Fruit fly (Drosophila melanogaster) whole organism, embryonic: ENCODE results near the gene side-III.

Experiments used
- CG10979 ChIP-seq: fragments of 200-800 bp; sonication (Bioruptor generic); optimal IDR thresholded peaks from 2 replicates; lab custom pipeline; 2018; ENCODE audit warnings: missing biosample characterization, mild to moderate bottlenecking, missing genetic modification characterization, moderate library complexity
- CG12155 ChIP-seq: fragments of 200-800 bp; sonication (Bioruptor generic); optimal IDR thresholded peaks from 3 replicates; lab custom pipeline; 2016; ENCODE audit warnings: missing biosample characterization, missing genetic modification characterization
- CG13624 ChIP-seq: fragments of 200-800 bp; sonication (Bioruptor generic); optimal IDR thresholded peaks from 2 replicates; lab custom pipeline; 2016; ENCODE audit warnings: missing biosample characterization, missing genetic modification characterization
- CG14014 ChIP-seq: fragments of 200-800 bp; sonication (Bioruptor generic); IDR thresholded peaks from 2 replicates; pipeline ENCODE4 v1.3.6; 2022; ENCODE audit warnings: missing biosample characterization, missing genetic modification characterization
- CG17829 ChIP-seq: fragments of 200-800 bp; optimal IDR thresholded peaks from 2 replicates; lab custom pipeline; 2019; ENCODE audit warnings: missing biosample characterization, mild to moderate bottlenecking, missing genetic modification characterization, moderate library complexity
- CG18599 ChIP-seq: fragments of 200-800 bp; sonication (Bioruptor generic); optimal IDR thresholded peaks from 3 replicates; lab custom pipeline; 2017; ENCODE audit warnings: missing biosample characterization, missing genetic modification characterization, mild to moderate bottlenecking, moderate library complexity, missing genetic modification reagents
- CG3163 ChIP-seq: fragments of 200-800 bp; sonication (Bioruptor generic); optimal IDR thresholded peaks from 3 replicates; lab custom pipeline; 2016; ENCODE audit warnings: missing biosample characterization, missing genetic modification characterization
- CG33557 ChIP-seq: fragments of 200-800 bp; sonication (Bioruptor generic); optimal IDR thresholded peaks from 2 replicates; lab custom pipeline; 2019; ENCODE audit warnings: missing biosample characterization, mild to moderate bottlenecking, missing genetic modification characterization, moderate library complexity
- CG3407 ChIP-seq: fragments of 200-800 bp; sonication (Bioruptor generic); optimal IDR thresholded peaks from 2 replicates; lab custom pipeline; 2018; ENCODE audit warnings: missing biosample characterization, mild to moderate bottlenecking, missing genetic modification characterization
- CG34376 ChIP-seq: fragments of 200-800 bp; sonication (Bioruptor generic); optimal IDR thresholded peaks from 2 replicates; lab custom pipeline; 2018; ENCODE audit warnings: missing biosample characterization, mild to moderate bottlenecking, missing genetic modification characterization
- CG3847 ChIP-seq: fragments of 200-800 bp; sonication (Bioruptor generic); IDR thresholded peaks from 2 replicates; pipeline ENCODE4 v1.3.6; 2022; ENCODE audit warnings: missing biosample characterization, missing genetic modification characterization
- CG4424 ChIP-seq: fragments of 200-800 bp; sonication (Bioruptor generic); optimal IDR thresholded peaks from 3 replicates; lab custom pipeline; 2016; ENCODE audit warnings: missing biosample characterization, missing genetic modification characterization
- CG4854 ChIP-seq: fragments of 200-800 bp; sonication (Bioruptor generic); optimal IDR thresholded peaks from 2 replicates; lab custom pipeline; 2016; ENCODE audit warnings: missing biosample characterization, missing genetic modification characterization, inconsistent platforms
- CG7556 ChIP-seq: fragments of 200-800 bp; sonication (Bioruptor generic); optimal IDR thresholded peaks from 2 replicates; lab custom pipeline; 2017; ENCODE audit warnings: missing biosample characterization, mild to moderate bottlenecking, missing genetic modification characterization
- CG7786 ChIP-seq: fragments of 200-800 bp; sonication (Bioruptor generic); optimal IDR thresholded peaks from 2 replicates; lab custom pipeline; 2016; ENCODE audit warnings: missing biosample characterization, missing genetic modification characterization
- CG9817 ChIP-seq: fragments of 200-800 bp; sonication (Bioruptor generic); optimal IDR thresholded peaks from 2 replicates; lab custom pipeline; 2018; ENCODE audit warnings: missing biosample characterization, mild to moderate bottlenecking, missing genetic modification characterization, moderate library complexity
- Dad ChIP-seq: fragments of 200-800 bp; sonication (Bioruptor generic); optimal IDR thresholded peaks from 3 replicates; lab custom pipeline; 2016; ENCODE audit warnings: missing biosample characterization, missing genetic modification characterization
- Dfd ChIP-seq, 2 experiments: fragments of >200 bp; optimal IDR thresholded peaks; 2 replicates each; lab custom pipeline; 2017; ENCODE audit warnings: missing biosample characterization in 2 of 2, missing genetic modification characterization in 2 of 2
- Dip3 ChIP-seq: fragments of 200-800 bp; sonication (Bioruptor generic); optimal IDR thresholded peaks from 3 replicates; lab custom pipeline; 2016; ENCODE audit warnings: missing biosample characterization, missing genetic modification characterization
- Drgx ChIP-seq: fragments of 200-800 bp; sonication (Bioruptor generic); IDR thresholded peaks from 2 replicates; pipeline ENCODE4 v1.3.6; 2022; ENCODE audit warnings: missing biosample characterization, missing genetic modification characterization
- HLH54F ChIP-seq: fragments of 200-800 bp; sonication (Bioruptor generic); optimal IDR thresholded peaks from 3 replicates; lab custom pipeline; 2016; ENCODE audit warnings: missing biosample characterization, missing genetic modification characterization
- HmgD ChIP-seq: fragments of 200-800 bp; sonication (Bioruptor generic); optimal IDR thresholded peaks from 3 replicates; lab custom pipeline; 2016; ENCODE audit warnings: missing biosample characterization, missing genetic modification characterization
- MBD-R2 ChIP-seq: fragments of 200-800 bp; sonication (Bioruptor generic); IDR thresholded peaks from 2 replicates; pipeline ENCODE4 v1.3.6; 2022; ENCODE audit warnings: missing biosample characterization, missing genetic modification characterization
- Max ChIP-seq: fragments of 200-800 bp; sonication (Bioruptor generic); optimal IDR thresholded peaks from 2 replicates; lab custom pipeline; 2016; ENCODE audit warnings: missing biosample characterization, mild to moderate bottlenecking, missing genetic modification characterization
- Med ChIP-seq: fragments of 200-800 bp; sonication (Bioruptor generic); peaks from one replicate; lab custom pipeline; 2016; ENCODE audit warnings: missing biosample characterization, missing genetic modification characterization, mild to moderate bottlenecking, inconsistent platforms, moderate library complexity
- Neu2 ChIP-seq: fragments of 200-800 bp; sonication (Bioruptor generic); optimal IDR thresholded peaks from 3 replicates; lab custom pipeline; 2016; ENCODE audit warnings: missing biosample characterization, missing genetic modification characterization, borderline replicate concordance
- Ptx1 ChIP-seq: fragments of 200-800 bp; sonication (Bioruptor generic); IDR thresholded peaks from 2 replicates; pipeline ENCODE4 v1.3.6; 2022; ENCODE audit warnings: missing biosample characterization, missing genetic modification characterization
- Xbp1 ChIP-seq: fragments of 200-800 bp; sonication (Bioruptor generic); optimal IDR thresholded peaks from 3 replicates; lab custom pipeline; 2016; ENCODE audit warnings: missing biosample characterization, mild to moderate bottlenecking, missing genetic modification characterization
- bab2 ChIP-seq: fragments of 200-800 bp; sonication (Bioruptor generic); optimal IDR thresholded peaks from 2 replicates; lab custom pipeline; 2016; ENCODE audit warnings: missing biosample characterization, missing genetic modification characterization
- bcd ChIP-seq: fragments of 200-800 bp; sonication (Bioruptor generic); optimal IDR thresholded peaks from 2 replicates; lab custom pipeline; 2017; ENCODE audit warnings: missing biosample characterization, mild to moderate bottlenecking, missing genetic modification characterization
- chinmo ChIP-seq: fragments of 200-800 bp; sonication (Bioruptor generic); IDR thresholded peaks from 4 replicates; pipeline ENCODE4 v1.3.6; 2022; ENCODE audit warnings: missing biosample characterization, missing genetic modification characterization; ENCODE audit not compliant: partially characterized antibody
- chm ChIP-seq: fragments of 200-800 bp; sonication (Bioruptor generic); IDR thresholded peaks from 2 replicates; pipeline ENCODE4 v1.3.6; 2022; ENCODE audit warnings: missing biosample characterization, missing genetic modification characterization
- dati ChIP-seq: fragments of 200-800 bp; sonication (Bioruptor generic); IDR thresholded peaks from 2 replicates; pipeline ENCODE4 v1.3.6; 2022; ENCODE audit warnings: missing biosample characterization, missing genetic modification characterization
- emc ChIP-seq: fragments of 200-800 bp; sonication (Bioruptor generic); optimal IDR thresholded peaks from 2 replicates; lab custom pipeline; 2016; ENCODE audit warnings: missing biosample characterization, missing genetic modification characterization
- ftz-f1 ChIP-seq: fragments of 200-800 bp; sonication (Bioruptor generic); optimal IDR thresholded peaks from 2 replicates; lab custom pipeline; 2016; ENCODE audit warnings: missing biosample characterization, missing genetic modification characterization
- her ChIP-seq: fragments of 200-800 bp; sonication (Bioruptor generic); optimal IDR thresholded peaks from 2 replicates; lab custom pipeline; 2016; ENCODE audit warnings: missing biosample characterization, missing genetic modification characterization
- hkb ChIP-seq, 2 experiments: fragments of 200-800 bp in 1 of 2; fragments of >200 bp in 1 of 2; sonication (Bioruptor generic) in 1 of 2; IDR thresholded peaks in 1 of 2; optimal IDR thresholded peaks in 1 of 2; 2 replicates each; pipeline versions ENCODE4 v1.3.6 to Lab custom; 2017 to 2022; ENCODE audit warnings: missing biosample characterization in 1 of 2, missing genetic modification characterization in 1 of 2
- ind ChIP-seq: fragments of 200-800 bp; sonication (Bioruptor generic); optimal IDR thresholded peaks from 3 replicates; lab custom pipeline; 2016; ENCODE audit warnings: missing biosample characterization, missing genetic modification characterization
- jing ChIP-seq: fragments of 200-800 bp; sonication (Bioruptor generic); optimal IDR thresholded peaks from 2 replicates; lab custom pipeline; 2018; ENCODE audit warnings: missing biosample characterization, mild to moderate bottlenecking, missing genetic modification characterization
- knrl ChIP-seq: fragments of 200-800 bp; sonication (Bioruptor generic); IDR thresholded peaks from 3 replicates; pipeline ENCODE4 v1.3.6; 2022; ENCODE audit warnings: missing biosample characterization, missing genetic modification characterization; ENCODE audit not compliant: partially characterized antibody
- lilli ChIP-seq: fragments of 200-800 bp; sonication (Bioruptor generic); optimal IDR thresholded peaks from 3 replicates; lab custom pipeline; 2016; ENCODE audit warnings: missing biosample characterization, missing genetic modification characterization
- mam ChIP-seq: fragments of 200-800 bp; sonication (Bioruptor generic); optimal IDR thresholded peaks from 3 replicates; lab custom pipeline; 2016; ENCODE audit warnings: missing biosample characterization, missing genetic modification characterization
- otp ChIP-seq: fragments of 200-800 bp; sonication (Bioruptor generic); IDR thresholded peaks from 3 replicates; pipeline ENCODE4, ENCODE4 v1.3.6; 2022; ENCODE audit warnings: missing biosample characterization, missing genetic modification characterization
- psq ChIP-seq: fragments of 200-800 bp; sonication (Bioruptor generic); optimal IDR thresholded peaks from 2 replicates; lab custom pipeline; 2017; ENCODE audit warnings: missing biosample characterization, missing genetic modification characterization
- row ChIP-seq: fragments of 200-800 bp; sonication (Bioruptor generic); IDR thresholded peaks from 3 replicates; pipeline ENCODE4 v1.3.6; 2022; ENCODE audit warnings: missing biosample characterization, missing genetic modification characterization
- shn ChIP-seq: fragments of 200-800 bp; sonication (Bioruptor generic); optimal IDR thresholded peaks from 3 replicates; lab custom pipeline; 2016; ENCODE audit warnings: missing biosample characterization, missing genetic modification characterization
- sob ChIP-seq: fragments of 200-800 bp; sonication (Bioruptor generic); IDR thresholded peaks from 2 replicates; pipeline ENCODE4 v1.3.6; 2022; ENCODE audit warnings: missing biosample characterization, missing genetic modification characterization
- sr ChIP-seq: fragments of 200-800 bp; sonication (Bioruptor generic); IDR thresholded peaks from 3 replicates; pipeline ENCODE4 v1.3.6; 2022; ENCODE audit warnings: missing biosample characterization, missing genetic modification characterization
- tll ChIP-seq, 2 experiments: fragments of 200-800 bp in 1 of 2; fragments of >200 bp in 1 of 2; sonication (Bioruptor generic) in 1 of 2; optimal IDR thresholded peaks; 2 replicates each; lab custom pipeline; 2017 to 2019; ENCODE audit warnings: missing biosample characterization in 2 of 2, missing genetic modification characterization in 2 of 2, mild to moderate bottlenecking in 1 of 2, moderate library complexity in 1 of 2

side-III gene

dm6 chr3R:5860736-5861217 lies 98.6 kb downstream of the side-III start (continued):
- peak; percentile 77 for TF ChIP-seq ftz-f1
- TF ChIP-seq chinmo (GFP tag; lab: Robert Waterston, UW) = peak; percentile 87; the same call in 3 of the 4 replicates
- TF ChIP-seq sr (GFP tag; lab: Robert Waterston, UW) = peak; percentile 50; the same call in 1 of the 3 replicates
- TF ChIP-seq Dip3 (GFP tag; lab: Kevin White, UChicago) = no peak

DNA sequence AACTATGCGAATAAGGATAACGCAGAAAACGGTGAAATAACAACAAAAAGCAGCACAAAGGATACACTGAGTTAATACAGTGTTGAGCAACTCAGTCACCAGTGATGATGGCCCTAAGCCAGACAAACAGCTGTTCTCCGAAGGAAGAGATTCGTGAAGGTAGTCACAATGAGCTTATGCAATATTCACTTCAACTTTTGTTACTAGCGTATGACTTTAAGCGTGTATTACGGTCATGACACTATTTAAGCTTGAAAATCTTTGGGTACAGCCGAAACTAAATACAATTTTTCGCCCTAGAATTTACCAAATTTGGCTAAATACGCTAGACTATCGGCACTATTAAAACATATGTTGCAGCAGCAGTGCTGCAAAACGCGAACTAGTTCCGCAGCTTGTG lies 103.1 kb downstream of the side-III start, which contains the start of the genes disp and ECSIT:
Gene disp (minus strand): TSS at position 97 of the 400 bp plus-strand sequence.
Gene ECSIT (plus strand): TSS at position 371 of the 400 bp plus-strand sequence.
- TF ChIP-seq tll (GFP tag; optimal IDR thresholded peaks at IDR 0.05; lab: Kevin White, UChicago) (peak; percentile 32 to 66), shn (GFP tag; lab: Kevin White, UChicago) (no peak), Dfd (GFP tag; optimal IDR thresholded peaks at IDR 0.05; lab: Kevin White, UChicago) (no peak), CG3407 (no peak), CG17829 (no peak), ind (GFP tag; lab: Kevin White, UChicago) (peak; percentile 43), CG14014 (no peak), Dad (GFP tag; lab: Kevin White, UChicago) (no peak), CG34376 (GFP tag; lab: Kevin White, UChicago) (peak; percentile 22), chm (no peak), Neu2 (GFP tag; lab: Kevin White, UChicago) (no peak), psq (GFP tag; lab: Kevin White, UChicago) (no peak), sob (no peak), her (GFP tag; lab: Kevin White, UChicago) (no peak), CG7556 (GFP tag; lab: Kevin White, UChicago) (no peak), CG4854 (GFP tag; lab: Kevin White, UChicago) (no peak), dati (no peak), hkb (optimal IDR thresholded peaks at IDR 0.05; lab: Kevin White, UChicago) (peak; percentile 79), hkb (GFP tag; IDR thresholded peaks at IDR 0.05; lab: Robert Waterston, UW) (no peak), CG18599 (no peak), CG13624 (GFP tag; lab: Kevin White, UChicago) (peak; percentile 43), CG9817 (tag; lab: Kevin White, UChicago) (peak; percentile 4), lilli (GFP tag; lab: Kevin White, UChicago) (peak; percentile 23), Xbp1 (peak; percentile 33), Med (peak; percentile 88), mam (peak; percentile 32), bcd (GFP tag; lab: Kevin White, UChicago) (no peak), CG33557 (GFP tag; lab: Kevin White, UChicago) (peak; percentile 21), jing (no peak), bab2 (peak; percentile 27), Ptx1 (GFP tag; lab: Robert Waterston, UW) (peak; percentile 31; the same call in 1 of the 2 replicates), HmgD (peak; percentile 15), CG4424 (peak; percentile 54), Drgx (no peak), otp (no peak), Max (GFP tag; lab: Kevin White, UChicago) (peak; percentile 48), CG3847 (GFP tag; lab: Robert Waterston, UW) (0 out of 2 replicates have a peak, but pooled peaks have one; percentile 22), CG7786 (GFP tag; lab: Kevin White, UChicago) (peak; percentile 45), row (peak; percentile 91), MBD-R2 (GFP tag; lab: Robert Waterston, UW) (peak; percentile 81), knrl (GFP tag; lab: Robert Waterston, UW) (peak; percentile 46; the same call in 1 of the 3 replicates), CG10979 (tag; lab: Kevin White, UChicago) (no peak), CG12155 (GFP tag; lab: Kevin White, UChicago) (peak; percentile 4), emc (GFP tag; lab: Kevin White, UChicago) (no peak), HLH54F (peak; percentile 43), CG3163 (GFP tag; lab: Kevin White, UChicago) (peak; percentile 14)
